Fruit fly (Drosophila melanogaster): ENCODE results near the gene MED27.

MED27 gene

DNA sequence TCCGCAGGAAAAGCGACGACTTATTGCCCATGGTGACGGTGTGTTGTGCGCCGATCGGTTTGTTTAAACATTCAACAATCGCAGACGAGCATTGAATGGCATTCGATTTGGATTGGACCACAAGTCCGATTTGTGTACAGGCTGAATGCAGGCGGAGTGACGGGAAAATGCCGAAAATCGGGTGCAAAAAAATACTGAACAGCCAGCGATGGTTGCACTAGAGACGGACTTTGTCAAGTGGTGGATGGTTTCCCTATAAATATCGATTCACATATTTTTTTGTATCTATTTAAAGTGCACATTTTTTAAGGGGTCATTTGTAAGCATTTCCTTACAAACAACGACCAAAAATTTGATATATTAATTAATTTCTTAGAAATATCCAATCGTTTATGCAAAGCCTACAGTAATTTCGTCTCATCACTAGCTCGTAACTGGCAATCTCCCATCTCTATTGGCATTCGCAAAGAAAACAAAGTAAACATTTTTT, at the start of gene MED27, which contains the start of gene elm (continued):
- peak; percentile 87 for TF ChIP-seq Ets96B (tag; optimal IDR thresholded peaks at IDR 0.05)
- peak; percentile 89 for TF ChIP-seq Eip75B (GFP tag; optimal IDR thresholded peaks at IDR 0.05)
- TF ChIP-seq eg (GFP tag; IDR thresholded peaks at IDR 0.05): peak; percentile 86
- peak; percentile 95 for TF ChIP-seq Sox14 (GFP tag; optimal IDR thresholded peaks at IDR 0.05)
- peak; percentile 74 for TF ChIP-seq CG15336 (GFP tag; IDR thresholded peaks at IDR 0.05)
- TF ChIP-seq CG3919 (GFP tag; optimal IDR thresholded peaks at IDR 0.05): peak; percentile 91
- TF ChIP-seq CG9139 (GFP tag; optimal IDR thresholded peaks at IDR 0.05): no peak
- peak; percentile 94 for TF ChIP-seq esn (GFP tag; optimal IDR thresholded peaks at IDR 0.05)

dm6 chr3R:5606477-5606876, 48.5 kb upstream of the MED27 start, which contains the start of gene asl:
Gene asl, minus strand, starts transcription at chr3R:5606543.
- TF ChIP-seq dsx (GFP tag; optimal IDR thresholded peaks at IDR 0.05; ENCODE audit: poor library complexity, severe bottlenecking) (peak; percentile 74), Hr38 (GFP tag; optimal IDR thresholded peaks at IDR 0.05) (no peak), eg (GFP tag; IDR thresholded peaks at IDR 0.05) (peak; percentile 76), Ets96B (tag; optimal IDR thresholded peaks at IDR 0.05) (peak; percentile 23), net (GFP tag; optimal IDR thresholded peaks at IDR 0.05) (no peak), Smox (GFP tag; optimal IDR thresholded peaks at IDR 0.05) (no peak), CG11294 (GFP tag; IDR thresholded peaks at IDR 0.05) (peak; percentile 16; the same call in 1 of the 2 replicates), CG6854 (GFP tag; optimal IDR thresholded peaks at IDR 0.05) (no peak), CG31627 (GFP tag; optimal IDR thresholded peaks at IDR 0.05) (peak; percentile 67), spab (GFP tag; optimal IDR thresholded peaks at IDR 0.05) (no peak), CG10631 (GFP tag; optimal IDR thresholded peaks at IDR 0.05) (no peak), CG7368 (GFP tag; optimal IDR thresholded peaks at IDR 0.05) (no peak), vri (GFP tag; optimal IDR thresholded peaks at IDR 0.05) (peak; percentile 41), CG3919 (GFP tag; optimal IDR thresholded peaks at IDR 0.05) (no peak), CG1621 (tag; optimal IDR thresholded peaks at IDR 0.05) (peak; percentile 33), Sox15 (GFP tag; optimal IDR thresholded peaks at IDR 0.05) (peak; percentile 8), achi (GFP tag; optimal IDR thresholded peaks at IDR 0.05) (no peak), Blimp-1 (GFP tag; optimal IDR thresholded peaks at IDR 0.05) (no peak), Hr4 (GFP tag; optimal IDR thresholded peaks at IDR 0.05) (peak; percentile 60), Eip93F (GFP tag; optimal IDR thresholded peaks at IDR 0.05) (peak; percentile 70), CG10669 (GFP tag; optimal IDR thresholded peaks at IDR 0.05) (no peak), dac (GFP tag; optimal IDR thresholded peaks at IDR 0.05) (peak; percentile 26), CG16779 (tag; optimal IDR thresholded peaks at IDR 0.05) (no peak), CG6808 (GFP tag; optimal IDR thresholded peaks at IDR 0.05) (peak; percentile 11), cyc (GFP tag; optimal IDR thresholded peaks at IDR 0.05) (peak; percentile 47), CG8632 (GFP tag; optimal IDR thresholded peaks at IDR 0.05) (peak; percentile 27), OdsH (GFP tag; optimal IDR thresholded peaks at IDR 0.05) (no peak), salr (GFP tag; optimal IDR thresholded peaks at IDR 0.05) (peak in 1 of 2 experiments; percentile 9), CG8319 (GFP tag; optimal IDR thresholded peaks at IDR 0.05) (no peak), CG6163 (GFP tag; IDR thresholded peaks at IDR 0.05) (peak; percentile 70), ss (GFP tag; optimal IDR thresholded peaks at IDR 0.05) (no peak), CG34406 (GFP tag; optimal IDR thresholded peaks at IDR 0.05) (no peak), pdm3 (GFP tag; optimal IDR thresholded peaks at IDR 0.05) (no peak), fkh (GFP tag; optimal IDR thresholded peaks at IDR 0.05) (peak; percentile 86), CG11902 (GFP tag; optimal IDR thresholded peaks at IDR 0.05) (no peak), svp (GFP tag) (no peak), acj6 (GFP tag; optimal IDR thresholded peaks at IDR 0.05) (peak; percentile 39), Ets21C (GFP tag; optimal IDR thresholded peaks at IDR 0.05) (peak; percentile 20), CG6276 (GFP tag; optimal IDR thresholded peaks at IDR 0.05) (no peak), CG11762 (GFP tag; optimal IDR thresholded peaks at IDR 0.05; ENCODE audit: insufficient read depth) (no peak), CG3032 (tag; optimal IDR thresholded peaks at IDR 0.05) (peak; percentile 63), Gug (GFP tag; IDR thresholded peaks at IDR 0.05) (peak; percentile 54; the same call in 1 of the 2 replicates), esn (GFP tag; optimal IDR thresholded peaks at IDR 0.05) (peak; percentile 68), CG32006 (GFP tag; optimal IDR thresholded peaks at IDR 0.05) (no peak), CG9139 (GFP tag; optimal IDR thresholded peaks at IDR 0.05) (no peak), fd59A (GFP tag; optimal IDR thresholded peaks at IDR 0.05) (no peak)
